Comparison of ENCODE assay signal across 7 worm cellular contexts in genomic region chrIII:5949817-5950216, ce11.
A peak's percentile ranks its signal among the peaks of the same experiment; 100 is the strongest.
TF ChIP-seq lines count a peak whose summit lies in the region.

No protein-coding gene starts in this region.

TF ChIP-seq in whole organism, L1 larva, 84 proteins besides CTCF, POLR2A, EP300 and RAD21 (continues in another document):
- TF ChIP-seq lin-15B (tag; optimal IDR thresholded peaks at IDR 0.05; lab: Kevin White, UChicago) (no peak), lsy-2 (tag; optimal IDR thresholded peaks at IDR 0.05; lab: Kevin White, UChicago) (peak in 1 of 2 experiments; percentile 60), zip-4 (GFP tag; optimal IDR thresholded peaks at IDR 0.05; lab: Kevin White, UChicago) (no peak), efl-1 (optimal IDR thresholded peaks at IDR 0.05; lab: Kevin White, UChicago) (peak; percentile 21 to 33), efl-1 (GFP tag; optimal IDR thresholded peaks at IDR 0.05 in 1 of 2; lab: Kevin White, UChicago) (peak in 1 of 2 experiments; percentile 86), ceh-82 (tag; optimal IDR thresholded peaks at IDR 0.05; lab: Kevin White, UChicago) (peak in 2 of 3 experiments; percentile 12 to 50), nhr-19 (GFP tag; conservative IDR thresholded peaks at IDR 0.05; lab: Robert Waterston, UW) (peak; percentile 66), ceh-8 (GFP tag; optimal IDR thresholded peaks at IDR 0.05; lab: Kevin White, UChicago) (no peak), rnt-1 (tag; optimal IDR thresholded peaks at IDR 0.05; lab: Kevin White, UChicago) (peak; percentile 61), dsc-1 (tag; optimal IDR thresholded peaks at IDR 0.05; lab: Kevin White, UChicago) (peak; percentile 22), skn-1 (tag; optimal IDR thresholded peaks at IDR 0.05; lab: Kevin White, UChicago) (no peak), ama-1 (optimal IDR thresholded peaks at IDR 0.05; lab: Kevin White, UChicago) (no peak), swsn-7 (tag; optimal IDR thresholded peaks at IDR 0.05; lab: Kevin White, UChicago) (peak; percentile 37)

TF ChIP-seq in whole organism, L2 larva, 48 proteins besides CTCF, POLR2A, EP300 and RAD21:
- TF ChIP-seq ceh-16 (tag; optimal IDR thresholded peaks at IDR 0.05; lab: Kevin White, UChicago) (no peak), nhr-237 (tag; optimal IDR thresholded peaks at IDR 0.05; lab: Kevin White, UChicago) (no peak), F13H6.1 (tag; optimal IDR thresholded peaks at IDR 0.05; lab: Kevin White, UChicago) (peak; percentile 55), lsy-2 (tag; optimal IDR thresholded peaks at IDR 0.05; lab: Kevin White, UChicago) (peak in 1 of 2 experiments; percentile 35), unc-55 (GFP tag; optimal IDR thresholded peaks at IDR 0.05; lab: Kevin White, UChicago) (peak; percentile 71), nhr-129 (tag; optimal IDR thresholded peaks at IDR 0.05; lab: Kevin White, UChicago) (peak; percentile 57), sma-9 (GFP tag; optimal IDR thresholded peaks at IDR 0.05; lab: Kevin White, UChicago) (peak; percentile 55), sma-9 (tag; optimal IDR thresholded peaks at IDR 0.05; lab: Kevin White, UChicago) (no peak), zag-1 (tag; optimal IDR thresholded peaks at IDR 0.05; lab: Kevin White, UChicago) (peak; percentile 19), ama-1 (optimal IDR thresholded peaks at IDR 0.05; lab: Kevin White, UChicago) (peak; percentile 33), alr-1 (tag; optimal IDR thresholded peaks at IDR 0.05; lab: Kevin White, UChicago) (no peak), C34F6.9 (tag; optimal IDR thresholded peaks at IDR 0.05; lab: Kevin White, UChicago) (peak; percentile 61)

TF ChIP-seq in whole organism, L3 larva, 47 proteins besides CTCF, POLR2A, EP300 and RAD21:
- TF ChIP-seq snpc-4 (tag; optimal IDR thresholded peaks at IDR 0.05; lab: Kevin White, UChicago) (peak; percentile 15), elt-2 (tag; optimal IDR thresholded peaks at IDR 0.05; lab: Kevin White, UChicago) (no peak), ceh-16 (tag; optimal IDR thresholded peaks at IDR 0.05; lab: Kevin White, UChicago) (no peak), aly-2 (tag; optimal IDR thresholded peaks at IDR 0.05; lab: Kevin White, UChicago) (no peak), lin-39 (tag; optimal IDR thresholded peaks at IDR 0.05; lab: Kevin White, UChicago) (peak; percentile 54), nfya-1 (tag; optimal IDR thresholded peaks at IDR 0.05; lab: Kevin White, UChicago; ENCODE audit: insufficient read depth) (peak; percentile 67), fkh-10 (GFP tag; optimal IDR thresholded peaks at IDR 0.05; lab: Kevin White, UChicago) (peak; percentile 49), hmg-11 (tag; optimal IDR thresholded peaks at IDR 0.05; lab: Kevin White, UChicago) (peak; percentile 21), nhr-237 (tag; optimal IDR thresholded peaks at IDR 0.05; lab: Kevin White, UChicago) (no peak)

TF ChIP-seq in whole organism, L4 larva, 104 proteins besides CTCF, POLR2A, EP300 and RAD21 (continues in another document):
- TF ChIP-seq lin-29 (GFP tag; IDR thresholded peaks at IDR 0.05; lab: Robert Waterston, UW) (no peak), D1046.2 (GFP tag; IDR thresholded peaks at IDR 0.05; lab: Robert Waterston, UW) (no peak), nhr-28 (tag; optimal IDR thresholded peaks at IDR 0.05; lab: Kevin White, UChicago) (no peak), Y105C5A.15 (GFP tag; IDR thresholded peaks at IDR 0.05; lab: Robert Waterston, UW) (no peak), spr-3 (GFP tag; optimal IDR thresholded peaks at IDR 0.05; lab: Kevin White, UChicago) (no peak), dve-1 (tag; optimal IDR thresholded peaks at IDR 0.05; lab: Kevin White, UChicago; ENCODE audit: insufficient read depth) (no peak), T26A8.4 (GFP tag; IDR thresholded peaks at IDR 0.05; lab: Robert Waterston, UW) (no peak), mxl-3 (GFP tag; optimal IDR thresholded peaks at IDR 0.05; lab: Kevin White, UChicago) (no peak), mes-2 (tag; optimal IDR thresholded peaks at IDR 0.05; lab: Kevin White, UChicago; ENCODE audit: poor library complexity, severe bottlenecking) (peak; percentile 20), dmd-9 (GFP tag; IDR thresholded peaks at IDR 0.05; lab: Robert Waterston, UW) (no peak), pha-4 (GFP tag; IDR thresholded peaks at IDR 0.05; lab: Robert Waterston, UW) (peak; percentile 42; the same call in 1 of the 2 replicates), pha-4 (tag; optimal IDR thresholded peaks at IDR 0.05; lab: Kevin White, UChicago) (no peak), dpl-1 (GFP tag; optimal IDR thresholded peaks at IDR 0.05; lab: Kevin White, UChicago) (no peak), daf-16 (GFP tag; optimal IDR thresholded peaks at IDR 0.05; lab: Kevin White, UChicago) (peak in 1 of 2 experiments; percentile 56), daf-16 (tag; optimal IDR thresholded peaks at IDR 0.05; lab: Kevin White, UChicago) (no peak)

TF ChIP-seq in whole organism, late embryonic, 69 proteins besides CTCF, POLR2A, EP300 and RAD21:
- TF ChIP-seq unc-55 (GFP tag; optimal IDR thresholded peaks at IDR 0.05; lab: Kevin White, UChicago): peak; percentile 21
- TF ChIP-seq fkh-10 (GFP tag; optimal IDR thresholded peaks at IDR 0.05; lab: Kevin White, UChicago): no peak
- no peak for TF ChIP-seq elt-2 (tag; optimal IDR thresholded peaks at IDR 0.05; lab: Kevin White, UChicago)
- no peak for TF ChIP-seq sox-2 (GFP tag; IDR thresholded peaks at IDR 0.05; lab: Robert Waterston, UW)
- TF ChIP-seq ceh-18 (tag; optimal IDR thresholded peaks at IDR 0.05; lab: Kevin White, UChicago): peak; percentile 40
- peak; percentile 30 for TF ChIP-seq unc-42 (tag; optimal IDR thresholded peaks at IDR 0.05; lab: Kevin White, UChicago)

TF ChIP-seq in whole organism, mixed stage, embryonic, 35 proteins besides CTCF, POLR2A, EP300 and RAD21 (continues in another document):
- TF ChIP-seq ces-1 (GFP tag; optimal IDR thresholded peaks at IDR 0.05; lab: Kevin White, UChicago) (peak; percentile 4), lin-13 (tag; optimal IDR thresholded peaks at IDR 0.05; lab: Kevin White, UChicago) (no peak), unc-62 (GFP tag; optimal IDR thresholded peaks at IDR 0.05; lab: Kevin White, UChicago) (peak; percentile 16), nhr-2 (tag; optimal IDR thresholded peaks at IDR 0.05; lab: Kevin White, UChicago) (no peak), snpc-4 (tag; optimal IDR thresholded peaks at IDR 0.05; lab: Kevin White, UChicago) (no peak), elt-1 (tag; optimal IDR thresholded peaks at IDR 0.05; lab: Kevin White, UChicago; ENCODE audit: borderline replicate concordance, insufficient read depth) (no peak), flh-1 (GFP tag; optimal IDR thresholded peaks at IDR 0.05; lab: Kevin White, UChicago) (no peak), sptf-1 (tag; optimal IDR thresholded peaks at IDR 0.05; lab: Kevin White, UChicago) (no peak), lin-32 (GFP tag; optimal IDR thresholded peaks at IDR 0.05; lab: Kevin White, UChicago) (no peak), pha-4 (tag; optimal IDR thresholded peaks at IDR 0.05; lab: Kevin White, UChicago) (no peak), nhr-237 (tag; optimal IDR thresholded peaks at IDR 0.05; lab: Kevin White, UChicago) (no peak), nhr-76 (tag; optimal IDR thresholded peaks at IDR 0.05; lab: Kevin White, UChicago) (no peak), cnd-1 (tag; optimal IDR thresholded peaks at IDR 0.05; lab: Kevin White, UChicago) (no peak), ztf-11 (tag; optimal IDR thresholded peaks at IDR 0.05; lab: Kevin White, UChicago) (no peak), ceh-39 (tag; optimal IDR thresholded peaks at IDR 0.05; lab: Kevin White, UChicago) (no peak), tbx-8 (GFP tag; optimal IDR thresholded peaks at IDR 0.05; lab: Kevin White, UChicago) (no peak), unc-120 (tag; optimal IDR thresholded peaks at IDR 0.05; lab: Kevin White, UChicago; ENCODE audit: poor library complexity, severe bottlenecking) (peak; percentile 29), lsy-2 (tag; optimal IDR thresholded peaks at IDR 0.05; lab: Kevin White, UChicago) (no peak), unc-39 (tag; optimal IDR thresholded peaks at IDR 0.05; lab: Kevin White, UChicago) (no peak), hlh-1 (tag; optimal IDR thresholded peaks at IDR 0.05; lab: Kevin White, UChicago) (no peak), ceh-43 (GFP tag; optimal IDR thresholded peaks at IDR 0.05; lab: Kevin White, UChicago) (no peak), drap-1 (GFP tag; optimal IDR thresholded peaks at IDR 0.05; lab: Kevin White, UChicago) (no peak)

TF ChIP-seq in whole organism, young adult, 124 proteins besides CTCF, POLR2A, EP300 and RAD21 (continues in another document):
- TF ChIP-seq somi-1 (GFP tag; optimal IDR thresholded peaks at IDR 0.05; lab: Kevin White, UChicago) (peak; percentile 27), egrh-3 (GFP tag; IDR thresholded peaks at IDR 0.05; lab: Robert Waterston, UW) (no peak), hmg-1.2 (GFP tag; IDR thresholded peaks at IDR 0.05; lab: Robert Waterston, UW) (peak; percentile 77), Y79H2A.3 (GFP tag; conservative IDR thresholded peaks at IDR 0.05; lab: Robert Waterston, UW) (no peak), ztf-3 (GFP tag; optimal IDR thresholded peaks at IDR 0.05; lab: Kevin White, UChicago) (peak; percentile 17), nfya-2 (GFP tag; IDR thresholded peaks at IDR 0.05; lab: Robert Waterston, UW) (no peak), F57A8.1 (GFP tag; optimal IDR thresholded peaks at IDR 0.05; lab: Kevin White, UChicago) (no peak), unc-62 (GFP tag; optimal IDR thresholded peaks at IDR 0.05; lab: Kevin White, UChicago) (no peak), snpc-4 (GFP tag; optimal IDR thresholded peaks at IDR 0.05; lab: Kevin White, UChicago) (no peak), snpc-4 (tag; optimal IDR thresholded peaks at IDR 0.05; lab: Kevin White, UChicago) (no peak), lin-35 (GFP tag; optimal IDR thresholded peaks at IDR 0.05; lab: Kevin White, UChicago) (peak in 1 of 3 experiments; percentile 8), Y95B8A.8 (GFP tag; IDR thresholded peaks at IDR 0.05; lab: Robert Waterston, UW) (no peak), F57C9.4 (tag; optimal IDR thresholded peaks at IDR 0.05; lab: Kevin White, UChicago) (no peak), Y56A3A.18 (GFP tag; IDR thresholded peaks at IDR 0.05; lab: Robert Waterston, UW) (no peak), ceh-91 (GFP tag; IDR thresholded peaks at IDR 0.05; lab: Robert Waterston, UW) (no peak), ama-1 (optimal IDR thresholded peaks at IDR 0.05; lab: Kevin White, UChicago) (peak; percentile 60), ama-1 (GFP tag; optimal IDR thresholded peaks at IDR 0.05; lab: Kevin White, UChicago) (no peak), K12H6.12 (tag; optimal IDR thresholded peaks at IDR 0.05; lab: Kevin White, UChicago) (peak; percentile 48), sdz-38 (tag; optimal IDR thresholded peaks at IDR 0.05; lab: Kevin White, UChicago) (no peak), mcd-1 (GFP tag; IDR thresholded peaks at IDR 0.05; lab: Robert Waterston, UW) (0 out of 2 replicates have a peak, but pooled peaks have one; percentile 9), K11D2.4 (GFP tag; IDR thresholded peaks at IDR 0.05; lab: Robert Waterston, UW) (peak; percentile 44; the same call in 1 of the 2 replicates), B0019.2 (GFP tag; conservative IDR thresholded peaks at IDR 0.05; lab: Robert Waterston, UW) (no peak), unc-130 (GFP tag; optimal IDR thresholded peaks at IDR 0.05; lab: Kevin White, UChicago) (no peak), zfh-2 (GFP tag; conservative IDR thresholded peaks at IDR 0.05; lab: Robert Waterston, UW) (peak; percentile 65), ztf-25 (GFP tag; IDR thresholded peaks at IDR 0.05; lab: Robert Waterston, UW) (no peak)
